Worm (Caenorhabditis elegans) whole organism, L3 larva: Measurements from ENCODE around the gene ced-9.
A peak's percentile ranks its signal among the peaks of the same experiment; 100 is the strongest.

ENCODE experiments used
- aly-2 ChIP-seq: fragments of 150-350 bp; optimal IDR thresholded peaks from 2 replicates; lab custom pipeline; 2014; ENCODE audit warnings: missing biosample characterization, missing genetic modification characterization
- ceh-16 ChIP-seq: sonication (generic microtip); optimal IDR thresholded peaks from 2 replicates; lab custom pipeline; 2017; ENCODE audit warnings: missing biosample characterization, missing genetic modification characterization
- ceh-28 ChIP-seq: fragments of 150-350 bp; optimal IDR thresholded peaks from 2 replicates; lab custom pipeline; 2014; ENCODE audit warnings: missing biosample characterization, missing genetic modification reagents, missing genetic modification characterization
- egl-27 ChIP-seq: sonication (generic microtip); optimal IDR thresholded peaks from 4 replicates; lab custom pipeline; 2017; ENCODE audit warnings: missing biosample characterization, missing genetic modification reagents, missing genetic modification characterization
- egl-5 ChIP-seq: fragments of 150-350 bp; optimal IDR thresholded peaks from 2 replicates; lab custom pipeline; 2017; ENCODE audit warnings: missing biosample characterization, missing genetic modification reagents, missing genetic modification characterization, inconsistent platforms
- elt-1 ChIP-seq: fragments of 150-350 bp; optimal IDR thresholded peaks from 2 replicates; lab custom pipeline; 2014; ENCODE audit warnings: missing biosample characterization, missing genetic modification characterization
- elt-2 ChIP-seq: sonication (generic microtip); optimal IDR thresholded peaks from 2 replicates; lab custom pipeline; 2016; ENCODE audit warnings: missing genetic modification reagents, mild to moderate bottlenecking, missing genetic modification characterization, missing compliant biosample characterization
- fkh-10 ChIP-seq: sonication (generic microtip); optimal IDR thresholded peaks from 2 replicates; lab custom pipeline; 2017; ENCODE audit warnings: missing biosample characterization, missing genetic modification reagents, missing genetic modification characterization
- fos-1 ChIP-seq: fragments of 150-350 bp; optimal IDR thresholded peaks from 2 replicates; lab custom pipeline; 2014; ENCODE audit warnings: missing biosample characterization, missing genetic modification characterization
- jun-1 ChIP-seq: fragments of 150-350 bp; optimal IDR thresholded peaks from 2 replicates; lab custom pipeline; 2014; ENCODE audit warnings: missing biosample characterization, missing genetic modification reagents, missing genetic modification characterization
- lin-15B ChIP-seq: fragments of 150-350 bp; optimal IDR thresholded peaks from 2 replicates; lab custom pipeline; 2014; ENCODE audit warnings: missing biosample characterization, missing genetic modification characterization
- lin-39 ChIP-seq: fragments of 150-350 bp; optimal IDR thresholded peaks from 2 replicates; lab custom pipeline; 2018; ENCODE audit warnings: missing biosample characterization, missing genetic modification reagents, missing genetic modification characterization
- mdl-1 ChIP-seq: fragments of 150-350 bp; optimal IDR thresholded peaks from 2 replicates; lab custom pipeline; 2014; ENCODE audit warnings: missing biosample characterization, missing genetic modification characterization
- mml-1 ChIP-seq: fragments of 150-350 bp; sonication (generic microtip); optimal IDR thresholded peaks from 3 replicates; lab custom pipeline; 2014; ENCODE audit warnings: missing biosample characterization, missing genetic modification characterization
- nfya-1 ChIP-seq: sonication (generic microtip); optimal IDR thresholded peaks from 2 replicates; lab custom pipeline; 2017; ENCODE audit warnings: missing genetic modification characterization, mild to moderate bottlenecking, missing compliant biosample characterization, antibody characterized with exemption, moderate library complexity; ENCODE audit not compliant: insufficient read depth
- nhr-11 ChIP-seq: fragments of 150-350 bp; optimal IDR thresholded peaks from 2 replicates; lab custom pipeline; 2014; ENCODE audit warnings: missing biosample characterization, missing genetic modification characterization
- nhr-12 ChIP-seq: fragments of 150-350 bp; optimal IDR thresholded peaks from 2 replicates; lab custom pipeline; 2014; ENCODE audit warnings: missing biosample characterization, missing genetic modification characterization
- nhr-23 ChIP-seq: fragments of 150-350 bp; optimal IDR thresholded peaks from 2 replicates; lab custom pipeline; 2014; ENCODE audit warnings: missing biosample characterization, missing genetic modification reagents, missing genetic modification characterization
- nhr-237 ChIP-seq: fragments of 150-350 bp; optimal IDR thresholded peaks from 2 replicates; lab custom pipeline; 2014; ENCODE audit warnings: missing biosample characterization, missing genetic modification characterization
- nhr-25 ChIP-seq: sonication (generic microtip); optimal IDR thresholded peaks from 2 replicates; lab custom pipeline; 2017; ENCODE audit warnings: missing biosample characterization, missing genetic modification characterization
- nhr-76 ChIP-seq: fragments of 150-350 bp; sonication (generic microtip); optimal IDR thresholded peaks from 5 replicates; lab custom pipeline; 2014; ENCODE audit warnings: missing biosample characterization, missing genetic modification characterization
- pha-4 ChIP-seq: fragments of 150-350 bp; optimal IDR thresholded peaks from 2 replicates; lab custom pipeline; 2014; ENCODE audit warnings: missing biosample characterization, missing genetic modification reagents, missing genetic modification characterization
- pqm-1 ChIP-seq: fragments of 150-350 bp; optimal IDR thresholded peaks from 2 replicates; lab custom pipeline; 2017; ENCODE audit warnings: missing biosample characterization, missing genetic modification characterization, inconsistent platforms
- sea-2 ChIP-seq: fragments of 150-350 bp; sonication (generic microtip); optimal IDR thresholded peaks from 4 replicates; lab custom pipeline; 2014; ENCODE audit warnings: missing biosample characterization, missing genetic modification reagents, missing genetic modification characterization
- tbx-2 ChIP-seq: sonication (generic microtip); optimal IDR thresholded peaks from 2 replicates; lab custom pipeline; 2016; ENCODE audit warnings: mild to moderate bottlenecking, missing genetic modification characterization, missing compliant biosample characterization
- unc-39 ChIP-seq: sonication (generic microtip); optimal IDR thresholded peaks from 4 replicates; lab custom pipeline; 2017; ENCODE audit warnings: missing biosample characterization, missing genetic modification characterization
- unc-62 ChIP-seq: fragments of 150-350 bp; sonication (generic microtip); optimal IDR thresholded peaks from 4 replicates; lab custom pipeline; 2014; ENCODE audit warnings: missing biosample characterization, missing genetic modification reagents, missing genetic modification characterization
- zag-1 ChIP-seq: fragments of 150-350 bp; optimal IDR thresholded peaks from 2 replicates; lab custom pipeline; 2014; ENCODE audit warnings: missing biosample characterization, missing genetic modification characterization
- ztf-4 ChIP-seq: fragments of 150-350 bp; optimal IDR thresholded peaks from 2 replicates; lab custom pipeline; 2014; ENCODE audit warnings: missing biosample characterization, missing genetic modification characterization

ced-9 gene

DNA sequence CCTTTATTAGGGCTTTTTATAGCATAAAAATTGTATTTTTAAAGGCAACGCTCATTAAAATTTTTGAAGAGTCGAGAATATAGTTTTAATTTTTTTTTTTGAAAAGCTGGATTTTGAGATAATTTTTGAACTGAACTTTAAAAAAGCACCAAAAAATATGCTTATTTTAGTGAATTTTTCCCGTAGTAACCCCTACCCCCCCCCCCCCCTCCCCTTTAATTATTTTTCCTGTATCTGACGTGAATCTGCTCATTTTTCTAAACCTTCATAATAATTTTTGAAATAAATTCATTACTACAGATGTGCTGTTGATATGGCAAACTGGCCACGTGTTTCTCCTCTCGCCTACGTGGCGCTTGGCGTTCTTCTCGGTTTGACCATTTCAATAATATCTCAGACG, 46.5 kb downstream of the ced-9 start, which contains the start of gene C38H2.2:
C38H2.2 (plus strand) TSS at position 301 of the 400 bp plus-strand sequence.
- TF ChIP-seq unc-39 (tag; lab: Kevin White, UChicago) (no peak), pha-4 (tag; lab: Kevin White, UChicago) (no peak), tbx-2 (tag; lab: Kevin White, UChicago) (no peak), mdl-1 (tag; lab: Kevin White, UChicago) (no peak), ceh-16 (tag; lab: Kevin White, UChicago) (no peak), lin-15B (tag; lab: Kevin White, UChicago) (no peak), ceh-28 (no peak), fos-1 (tag; lab: Kevin White, UChicago) (no peak), nhr-25 (no peak), nhr-12 (tag; lab: Kevin White, UChicago) (no peak), elt-1 (tag; lab: Kevin White, UChicago) (no peak), nhr-11 (tag; lab: Kevin White, UChicago) (no peak), nhr-23 (tag; lab: Kevin White, UChicago) (no peak), zag-1 (tag; lab: Kevin White, UChicago) (no peak), sea-2 (no peak), pqm-1 (tag; lab: Kevin White, UChicago) (no peak), mml-1 (tag; lab: Kevin White, UChicago) (no peak), egl-5 (no peak), jun-1 (no peak), nfya-1 (tag; lab: Kevin White, UChicago) (no peak)

DNA sequence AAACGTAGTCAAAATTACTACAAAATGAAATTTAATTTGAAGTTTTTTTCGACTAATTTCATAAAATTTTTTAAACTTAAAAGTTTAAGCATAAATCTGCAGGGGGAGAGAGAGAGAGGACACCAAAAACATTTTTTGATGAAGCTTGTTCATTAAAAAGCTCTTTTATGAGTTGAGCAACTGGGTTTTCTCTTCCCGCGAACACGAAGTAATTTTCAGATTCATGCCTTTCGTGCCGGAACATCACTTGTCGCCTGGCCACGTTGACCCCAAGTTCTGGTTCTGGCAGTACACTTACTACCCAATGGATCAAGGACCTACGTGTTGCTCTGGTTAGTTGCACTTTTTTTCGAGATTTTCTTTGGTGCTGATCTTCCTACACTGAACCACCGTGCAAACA, 48.8 kb downstream of the ced-9 start:
- TF ChIP-seq pqm-1 (tag; lab: Kevin White, UChicago) (no peak), ceh-16 (tag; lab: Kevin White, UChicago) (no peak), egl-27 (no peak), fos-1 (tag; lab: Kevin White, UChicago) (no peak), nhr-12 (tag; lab: Kevin White, UChicago) (no peak), ztf-4 (tag; lab: Kevin White, UChicago) (no peak), nhr-237 (tag; lab: Kevin White, UChicago) (no peak), fkh-10 (GFP tag; lab: Kevin White, UChicago) (no peak), aly-2 (tag; lab: Kevin White, UChicago) (no peak), lin-39 (no peak), unc-39 (tag; lab: Kevin White, UChicago) (no peak), sea-2 (no peak), unc-62 (GFP tag; lab: Kevin White, UChicago) (no peak), elt-2 (tag; lab: Kevin White, UChicago) (no peak), nhr-76 (no peak), elt-1 (tag; lab: Kevin White, UChicago) (no peak)

DNA sequence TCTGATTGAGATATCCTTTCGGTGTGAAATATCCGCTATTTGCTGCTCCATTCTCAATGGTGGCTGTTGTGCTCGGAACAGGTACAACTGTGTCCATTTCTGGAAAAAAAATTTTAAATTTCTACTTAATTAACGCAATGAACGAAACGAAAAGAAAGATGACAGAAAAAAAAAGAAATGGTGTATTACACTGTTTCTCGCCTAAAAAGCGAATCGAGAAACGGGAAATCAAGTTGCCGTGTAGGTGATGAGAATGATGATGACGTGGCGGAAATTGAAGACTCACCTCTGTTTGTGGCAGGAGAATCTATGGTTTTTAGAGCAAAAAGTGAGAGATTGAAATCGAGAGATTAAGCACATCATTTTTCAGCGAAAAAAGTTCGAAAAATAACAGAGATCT, 51.5 kb downstream of the ced-9 start, which contains the start of gene C38H2.3:
C38H2.3 (minus strand) TSS at position 101 of the 400 bp plus-strand sequence.
- TF ChIP-seq egl-5 (no peak), elt-1 (tag; lab: Kevin White, UChicago) (peak; percentile 25)
- TF ChIP-seq, all 47 proteins: peak for 1
